Worm (Caenorhabditis elegans): ENCODE measurements around the gene pitr-5.

The pitr-5 gene

ce11 chrV:7237133-7237532 is 52.5 kb downstream of the pitr-5 start, which contains the start of gene hyls-1 (continued):
- TF ChIP-seq nhr-90 (tag; optimal IDR thresholded peaks at IDR 0.05): no peak
- peak; percentile 70 for TF ChIP-seq hsf-1 (GFP tag; IDR thresholded peaks at IDR 0.05)
- no peak for TF ChIP-seq F52B5.7 (tag; optimal IDR thresholded peaks at IDR 0.05)
- TF ChIP-seq cebp-2 (GFP tag; IDR thresholded peaks at IDR 0.05): no peak
- peak; percentile 55; the same call in 1 of the 2 replicates for TF ChIP-seq K11D2.4 (GFP tag; IDR thresholded peaks at IDR 0.05)
- no peak for TF ChIP-seq F22D6.2 (tag; optimal IDR thresholded peaks at IDR 0.05)
- no peak for TF ChIP-seq ets-4 (GFP tag; optimal IDR thresholded peaks at IDR 0.05)
- TF ChIP-seq ZK185.1 (tag; optimal IDR thresholded peaks at IDR 0.05; ENCODE audit: poor library complexity, severe bottlenecking): peak; percentile 72
- peak; percentile 97 for TF ChIP-seq mcd-1 (GFP tag; IDR thresholded peaks at IDR 0.05)
- no peak for TF ChIP-seq nhr-27 (tag; optimal IDR thresholded peaks at IDR 0.05)
- peak; percentile 74 for TF ChIP-seq pha-4 (tag; optimal IDR thresholded peaks at IDR 0.05)
- TF ChIP-seq unc-130 (GFP tag; optimal IDR thresholded peaks at IDR 0.05): peak; percentile 41
- no peak for TF ChIP-seq hlh-26 (GFP tag; conservative IDR thresholded peaks at IDR 0.05)
- TF ChIP-seq attf-6 (GFP tag; IDR thresholded peaks at IDR 0.05): 0 out of 2 replicates have a peak, but pooled peaks have one; percentile 20
- peak; percentile 19 for TF ChIP-seq nhr-80 (tag; optimal IDR thresholded peaks at IDR 0.05)
